Fruit fly (Drosophila melanogaster): ENCODE data around the gene CG46468.
A peak's percentile ranks its signal among the peaks of the same experiment; 100 is the strongest.

- peak; percentile 21 for TF ChIP-seq Pif1A (GFP tag; optimal IDR thresholded peaks at IDR 0.05)
- TF ChIP-seq CG14655 (GFP tag; optimal IDR thresholded peaks at IDR 0.05): no peak
- peak; percentile 16 for TF ChIP-seq Snoo (tag; optimal IDR thresholded peaks at IDR 0.05)
- no peak for TF ChIP-seq CG32121 (GFP tag; IDR thresholded peaks at IDR 0.05)
- TF ChIP-seq CG34367 (tag; optimal IDR thresholded peaks at IDR 0.05): no peak
- TF ChIP-seq EcR (GFP tag; optimal IDR thresholded peaks at IDR 0.05): no peak
- TF ChIP-seq CG8301 (tag; optimal IDR thresholded peaks at IDR 0.05): no peak
- TF ChIP-seq CG9948 (tag; optimal IDR thresholded peaks at IDR 0.05): no peak
- no peak for TF ChIP-seq CG15710 (tag; optimal IDR thresholded peaks at IDR 0.05)
- peak; percentile 55; the same call in 1 of the 2 replicates for TF ChIP-seq CG12605 (GFP tag; IDR thresholded peaks at IDR 0.05)
Measured at dm6 chr2L:9613006-9613690, 47.9 kb upstream of the CG46468 start, which contains the start of gene Trx2.

Data from whole organism, pupa.